Fruit fly (Drosophila melanogaster): Measurements from ENCODE around the gene CG32795.

The CG32795 gene

dm6 chrX:2787857-2788256, 2.5 kb downstream of the CG32795 start:
- TF ChIP-seq GATAe (GFP tag; conservative IDR thresholded peaks at IDR 0.05) (peak; percentile 45; the same call in 1 of the 2 replicates), lab (GFP tag; optimal IDR thresholded peaks at IDR 0.05) (peak; percentile 9), Hey (tag; optimal IDR thresholded peaks at IDR 0.05) (peak; percentile 50), sug (tag; optimal IDR thresholded peaks at IDR 0.05) (peak; percentile 26), CG10543 (GFP tag; optimal IDR thresholded peaks at IDR 0.05) (peak; percentile 21), CG34376 (GFP tag; optimal IDR thresholded peaks at IDR 0.05) (peak; percentile 54), exex (tag; optimal IDR thresholded peaks at IDR 0.05) (peak; percentile 95), Nf-YB (GFP tag; optimal IDR thresholded peaks at IDR 0.05) (no peak), mirr (GFP tag; optimal IDR thresholded peaks at IDR 0.05) (peak; percentile 86), HLH4C (GFP tag; IDR thresholded peaks at IDR 0.05; ENCODE audit: partially characterized antibody) (no peak), Rfx (GFP tag; IDR thresholded peaks at IDR 0.05) (0 out of 2 replicates have a peak, but pooled peaks have one; percentile 4), CG1602 (GFP tag; optimal IDR thresholded peaks at IDR 0.05) (no peak), sd (tag; optimal IDR thresholded peaks at IDR 0.05) (peak; percentile 66)

DNA sequence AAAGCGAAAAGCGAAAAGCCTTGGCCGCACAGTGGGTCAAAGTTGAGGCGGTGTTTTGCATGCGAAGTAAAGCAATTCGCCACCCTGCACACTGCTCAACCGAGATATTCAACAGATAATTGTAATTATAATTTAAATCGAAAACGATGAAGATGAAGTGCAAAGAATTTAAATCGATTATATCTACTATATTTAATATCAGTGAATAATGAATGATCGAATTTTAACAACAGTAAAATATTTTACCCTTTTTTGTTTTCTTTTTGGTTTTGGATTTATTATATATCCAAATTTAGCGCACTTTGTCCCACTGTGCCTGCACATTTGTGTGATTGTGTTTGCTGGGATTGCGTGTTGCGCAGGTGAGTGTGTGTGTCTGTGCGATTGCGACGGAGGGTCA, 3.1 kb downstream of the CG32795 start:
- TF ChIP-seq CG15696 (tag; optimal IDR thresholded peaks at IDR 0.05): peak; percentile 61
- TF ChIP-seq Dref (GFP tag; IDR thresholded peaks at IDR 0.05): no peak
- TF ChIP-seq Dip2 (GFP tag; IDR thresholded peaks at IDR 0.05): peak; percentile 22; the same call in 1 of the 2 replicates
- TF ChIP-seq CG15479 (GFP tag; optimal IDR thresholded peaks at IDR 0.05): no peak
- peak; percentile 22 for TF ChIP-seq en (GFP tag; optimal IDR thresholded peaks at IDR 0.05)
- peak; percentile 32 for TF ChIP-seq Spps (tag; optimal IDR thresholded peaks at IDR 0.05)
- peak; percentile 31; the same call in 1 of the 2 replicates for TF ChIP-seq toy (GFP tag; IDR thresholded peaks at IDR 0.05)
- TF ChIP-seq fd96Cb (tag; optimal IDR thresholded peaks at IDR 0.05): peak; percentile 84
- TF ChIP-seq CHES-1-like (GFP tag; optimal IDR thresholded peaks at IDR 0.05): peak; percentile 45
- TF ChIP-seq lab (GFP tag; optimal IDR thresholded peaks at IDR 0.05): peak; percentile 87
- TF ChIP-seq CG17829 (tag; optimal IDR thresholded peaks at IDR 0.05): peak; percentile 84
- TF ChIP-seq MTF-1 (GFP tag; optimal IDR thresholded peaks at IDR 0.05; ENCODE audit: borderline replicate concordance): peak; percentile 43
- TF ChIP-seq CG11398 (GFP tag; optimal IDR thresholded peaks at IDR 0.05): peak; percentile 11
- no peak for TF ChIP-seq Doc2 (GFP tag; IDR thresholded peaks at IDR 0.05)
- peak; percentile 48 for TF ChIP-seq CG18764 (GFP tag; optimal IDR thresholded peaks at IDR 0.05)
- peak; percentile 57 for TF ChIP-seq Chrac-16 (GFP tag; optimal IDR thresholded peaks at IDR 0.05)
- TF ChIP-seq CG13123 (GFP tag; optimal IDR thresholded peaks at IDR 0.05): peak; percentile 19
- TF ChIP-seq dmrt99B (tag; optimal IDR thresholded peaks at IDR 0.05): peak; percentile 95
- no peak for TF ChIP-seq vnd (GFP tag; IDR thresholded peaks at IDR 0.05; ENCODE audit: partially characterized antibody)
- TF ChIP-seq C15 (GFP tag; IDR thresholded peaks at IDR 0.05): no peak; the same call in 2 of the 3 replicates
- no peak for TF ChIP-seq CG3838 (GFP tag; optimal IDR thresholded peaks at IDR 0.05)
- peak; percentile 64 for TF ChIP-seq Fer2 (tag; optimal IDR thresholded peaks at IDR 0.05)
- TF ChIP-seq CG7839 (tag; optimal IDR thresholded peaks at IDR 0.05): peak; percentile 92
- no peak; the same call in 1 of the 2 replicates for TF ChIP-seq rib (GFP tag; IDR thresholded peaks at IDR 0.05)
- TF ChIP-seq Opbp (GFP tag; IDR thresholded peaks at IDR 0.05; ENCODE audit: partially characterized antibody): no peak
- TF ChIP-seq Mes4 (GFP tag; optimal IDR thresholded peaks at IDR 0.05): peak; percentile 33
- peak; percentile 77 for TF ChIP-seq pnt (GFP tag; optimal IDR thresholded peaks at IDR 0.05)
- no peak for TF ChIP-seq z (GFP tag; IDR thresholded peaks at IDR 0.05)
- TF ChIP-seq MESR4 (GFP tag; optimal IDR thresholded peaks at IDR 0.05): no peak
- TF ChIP-seq maf-S (GFP tag; optimal IDR thresholded peaks at IDR 0.05): peak; percentile 52
- TF ChIP-seq CG34376 (GFP tag; optimal IDR thresholded peaks at IDR 0.05): no peak
- peak; percentile 39 for TF ChIP-seq luna (GFP tag; optimal IDR thresholded peaks at IDR 0.05)
- peak; percentile 37 for TF ChIP-seq CG10959 (GFP tag; IDR thresholded peaks at IDR 0.05)
- TF ChIP-seq HLH3B (GFP tag; IDR thresholded peaks at IDR 0.05): peak; percentile 78
- peak; percentile 28 for TF ChIP-seq Atf3 (GFP tag; optimal IDR thresholded peaks at IDR 0.05)
- TF ChIP-seq cad (GFP tag; optimal IDR thresholded peaks at IDR 0.05): no peak
- peak; percentile 68 for TF ChIP-seq CG18476 (GFP tag; optimal IDR thresholded peaks at IDR 0.05)
- TF ChIP-seq CG17186 (GFP tag; optimal IDR thresholded peaks at IDR 0.05): peak; percentile 44
- peak; percentile 58 for TF ChIP-seq repo (GFP tag; optimal IDR thresholded peaks at IDR 0.05)

All from whole organism, embryonic.